Worm (Caenorhabditis elegans) whole organism, early embryonic: ENCODE measurements around the gene C08G5.7.

Experiments
- B0310.2 ChIP-seq: sonication (generic microtip); optimal IDR thresholded peaks from 2 replicates; lab custom pipeline; 2016; ENCODE audit warnings: mild to moderate bottlenecking, missing genetic modification characterization, missing compliant biosample characterization
- aly-1 ChIP-seq: sonication (generic microtip); optimal IDR thresholded peaks from 2 replicates; lab custom pipeline; 2016; ENCODE audit warnings: missing genetic modification characterization, missing compliant biosample characterization
- ama-1 ChIP-seq: fragments of 150-350 bp; optimal IDR thresholded peaks from 2 replicates; lab custom pipeline; 2014
- ceh-36 ChIP-seq: sonication (generic microtip); optimal IDR thresholded peaks from 2 replicates; lab custom pipeline; 2016; ENCODE audit warnings: missing genetic modification characterization, inconsistent platforms, missing compliant biosample characterization
- flt-1 ChIP-seq: fragments of 200-800 bp; sonication (Bioruptor generic); IDR thresholded peaks from 2 replicates; pipeline ENCODE4 v1.3.6; 2022; ENCODE audit warnings: missing genetic modification characterization, missing compliant biosample characterization
- hmbx-1 ChIP-seq: sonication (generic microtip); optimal IDR thresholded peaks from 2 replicates; lab custom pipeline; 2016; ENCODE audit warnings: mild to moderate bottlenecking, missing genetic modification characterization, missing compliant biosample characterization
- hnd-1 ChIP-seq: sonication (generic microtip); optimal IDR thresholded peaks from 2 replicates; lab custom pipeline; 2016; ENCODE audit warnings: missing genetic modification characterization, missing compliant biosample characterization
- scrt-1 ChIP-seq: fragments of 200-800 bp; sonication (Bioruptor generic); IDR thresholded peaks from 2 replicates; pipeline ENCODE4 v1.3.6; 2022; ENCODE audit warnings: missing genetic modification characterization, missing compliant biosample characterization
- tbx-11 ChIP-seq: fragments of 200-800 bp; sonication (Bioruptor generic); IDR thresholded peaks from 2 replicates; pipeline ENCODE4 v1.3.6; 2022; ENCODE audit warnings: missing genetic modification characterization, missing compliant biosample characterization
- tbx-37 ChIP-seq: fragments of 200-800 bp; sonication (Bioruptor generic); conservative IDR thresholded peaks from 2 replicates; pipeline ENCODE4 v1.3.6; 2022; ENCODE audit warnings: missing genetic modification reagents, missing genetic modification characterization, missing compliant biosample characterization
- tra-4 ChIP-seq: sonication (generic microtip); optimal IDR thresholded peaks from 2 replicates; lab custom pipeline; 2017; ENCODE audit warnings: missing genetic modification characterization, missing compliant biosample characterization

DNA sequence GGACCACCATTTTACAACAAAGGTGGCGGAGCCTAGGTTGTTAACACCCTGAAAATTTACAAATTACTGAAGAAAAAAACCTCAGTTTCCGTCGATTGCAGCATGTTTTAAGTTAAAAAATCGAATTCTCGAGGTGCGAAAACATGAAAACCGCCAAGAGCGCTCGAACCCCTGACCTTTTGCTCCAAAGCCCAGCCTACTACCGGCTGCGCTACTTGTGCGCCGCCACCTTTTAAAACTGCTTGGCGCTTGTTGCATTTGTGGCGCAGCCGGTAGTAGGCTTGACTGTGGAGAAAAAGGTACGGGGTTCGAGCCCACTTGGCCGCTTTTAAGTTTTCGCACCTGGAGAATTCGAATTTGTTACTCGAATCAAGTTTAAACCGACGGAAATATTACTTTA lies 15.0 kb downstream of the C08G5.7 start, which contains the start of gene snt-6:
- TF ChIP-seq hmbx-1 (no peak), ama-1 (no peak), hnd-1 (tag; lab: Kevin White, UChicago) (no peak), tbx-37 (no peak), scrt-1 (GFP tag; lab: Robert Waterston, UW) (no peak), tbx-11 (GFP tag; lab: Robert Waterston, UW) (no peak), ceh-36 (tag; lab: Kevin White, UChicago) (no peak), flt-1 (no peak), aly-1 (tag; lab: Kevin White, UChicago) (no peak), tra-4 (tag; lab: Kevin White, UChicago) (no peak), B0310.2 (no peak)
